Worm (Caenorhabditis elegans): Measurements from ENCODE around the gene T24B8.7.

DNA sequence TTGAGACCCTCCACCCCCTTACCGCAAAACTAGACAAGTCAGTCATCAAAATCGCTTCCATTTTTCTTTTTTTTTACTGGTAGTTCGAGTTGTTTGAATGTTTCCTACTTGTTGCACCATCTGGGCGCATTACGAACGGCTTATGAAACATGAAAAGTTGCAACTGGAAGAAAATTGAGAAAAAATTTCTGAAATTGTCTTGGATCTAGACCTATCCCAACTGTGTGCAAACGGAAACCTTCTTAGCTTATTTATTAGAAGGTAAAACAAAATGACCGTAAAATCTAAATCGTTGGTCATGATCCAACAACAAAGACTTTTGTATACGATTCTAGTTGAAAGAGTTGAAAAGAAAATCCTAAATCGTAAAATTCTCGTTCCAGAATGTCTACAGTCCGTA lies 21.0 kb upstream of the T24B8.7 start:
- no peak for TF ChIP-seq tbx-2 (tag; optimal IDR thresholded peaks at IDR 0.05)
- no peak for TF ChIP-seq jun-1 (tag; optimal IDR thresholded peaks at IDR 0.05)
- no peak for TF ChIP-seq sox-4 (tag; optimal IDR thresholded peaks at IDR 0.05)
- no peak for TF ChIP-seq lin-14 (GFP tag; optimal IDR thresholded peaks at IDR 0.05)
- no peak for TF ChIP-seq egl-27 (tag; optimal IDR thresholded peaks at IDR 0.05)
- TF ChIP-seq mdl-1 (tag; optimal IDR thresholded peaks at IDR 0.05): no peak
- no peak for TF ChIP-seq elt-3 (tag; optimal IDR thresholded peaks at IDR 0.05)
- TF ChIP-seq aly-2 (tag; optimal IDR thresholded peaks at IDR 0.05): no peak
